Worm (Caenorhabditis elegans) whole organism, dauer: ENCODE measurements around the gene C41G6.12.

Experiments
- unc-62 ChIP-seq: sonication (generic microtip); optimal IDR thresholded peaks from 2 replicates; lab custom pipeline; 2017; ENCODE audit warnings: missing biosample characterization, missing genetic modification reagents, missing genetic modification characterization

Gene C41G6.12

DNA sequence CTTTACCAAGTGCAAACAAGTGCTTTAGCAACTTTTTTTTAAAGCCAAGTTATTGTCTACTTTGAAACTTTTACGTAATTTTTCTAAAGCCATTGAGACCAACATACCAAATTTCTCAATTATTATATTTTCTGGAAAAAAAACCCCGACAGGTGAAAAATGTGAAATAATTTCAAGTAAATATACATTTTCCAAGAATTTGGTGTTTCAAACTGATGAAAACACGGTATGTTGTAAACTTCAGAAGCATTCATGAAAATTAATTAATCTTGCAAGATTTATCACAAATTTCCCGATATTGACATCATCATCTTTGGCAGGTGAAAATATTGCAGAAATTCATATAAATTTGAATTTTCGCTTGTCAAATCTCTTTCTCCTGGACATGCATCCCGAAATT, 44.9 kb downstream of the C41G6.12 start, which contains the start of gene srz-11:
Gene srz-11 (plus strand): TSS at position 386 of the 400 bp plus-strand sequence.
- TF ChIP-seq unc-62 (GFP tag; lab: Kevin White, UChicago): no peak

- no peak for TF ChIP-seq unc-62 (GFP tag; lab: Kevin White, UChicago)
Observed at ce11 chrV:15158691-15159090, 48.9 kb downstream of the C41G6.12 start, which contains the start of gene str-45. TSS of gene str-45 (plus strand) at chrV:15158991.
